Fruit fly (Drosophila melanogaster) whole organism, embryonic: ENCODE measurements around the gene Rgl.

Experiments used
- CG11504 ChIP-seq: fragments of 200-800 bp; sonication (Bioruptor generic); optimal IDR thresholded peaks from 3 replicates; lab custom pipeline; 2019; ENCODE audit warnings: missing biosample characterization, mild to moderate bottlenecking, missing genetic modification characterization, moderate library complexity
- CG11560 ChIP-seq: fragments of 200-800 bp; sonication (Bioruptor generic); IDR thresholded peaks from 3 replicates; pipeline ENCODE4 v1.3.6; 2022; ENCODE audit warnings: missing biosample characterization, missing genetic modification characterization
- CG12391 ChIP-seq: fragments of 200-800 bp; sonication (Bioruptor generic); optimal IDR thresholded peaks from 3 replicates; lab custom pipeline; 2018; ENCODE audit warnings: missing biosample characterization, mild to moderate bottlenecking, missing genetic modification characterization, moderate library complexity
- CG14860 ChIP-seq: fragments of 200-800 bp; sonication (Bioruptor generic); IDR thresholded peaks from 3 replicates; pipeline ENCODE4 v1.3.6; 2022; ENCODE audit warnings: missing biosample characterization, missing genetic modification characterization; ENCODE audit not compliant: partially characterized antibody
- CG15601 ChIP-seq: fragments of 200-800 bp; sonication (Bioruptor generic); optimal IDR thresholded peaks from 3 replicates; lab custom pipeline; 2019; ENCODE audit warnings: missing biosample characterization, mild to moderate bottlenecking, missing genetic modification characterization, moderate library complexity
- CG17361 ChIP-seq: fragments of 200-800 bp; sonication (Bioruptor generic); IDR thresholded peaks from 3 replicates; pipeline ENCODE4 v1.3.6; 2022; ENCODE audit warnings: missing biosample characterization, missing genetic modification characterization
- CG17829 ChIP-seq: fragments of 200-800 bp; optimal IDR thresholded peaks from 2 replicates; lab custom pipeline; 2019; ENCODE audit warnings: missing biosample characterization, mild to moderate bottlenecking, missing genetic modification characterization, moderate library complexity
- CG2199 ChIP-seq: fragments of 200-800 bp; sonication (Bioruptor generic); IDR thresholded peaks from 3 replicates; pipeline ENCODE4 v1.3.6; 2022; ENCODE audit warnings: missing biosample characterization, missing genetic modification characterization
- CG2712 ChIP-seq: fragments of 200-800 bp; optimal IDR thresholded peaks from 3 replicates; lab custom pipeline; 2019; ENCODE audit warnings: missing biosample characterization, mild to moderate bottlenecking, missing genetic modification characterization, moderate library complexity
- CG30431 ChIP-seq: fragments of 200-800 bp; sonication (Bioruptor generic); optimal IDR thresholded peaks from 2 replicates; lab custom pipeline; 2017; ENCODE audit warnings: missing biosample characterization, missing genetic modification characterization
- CG3838 ChIP-seq: fragments of 200-800 bp; sonication (Bioruptor generic); optimal IDR thresholded peaks from 3 replicates; lab custom pipeline; 2016; ENCODE audit warnings: missing biosample characterization, missing genetic modification characterization
- CG5245 ChIP-seq: fragments of 200-800 bp; sonication (Bioruptor generic); optimal IDR thresholded peaks from 3 replicates; lab custom pipeline; 2016; ENCODE audit warnings: missing biosample characterization, missing genetic modification characterization
- CG6813 ChIP-seq: fragments of 200-800 bp; sonication (Bioruptor generic); optimal IDR thresholded peaks from 2 replicates; lab custom pipeline; 2017; ENCODE audit warnings: missing biosample characterization, missing genetic modification characterization, mild to moderate bottlenecking, moderate library complexity, missing genetic modification reagents
- CG9215 ChIP-seq: fragments of 200-800 bp; sonication (Bioruptor generic); IDR thresholded peaks from 2 replicates; pipeline ENCODE4 v1.3.6; 2022; ENCODE audit warnings: missing biosample characterization, missing genetic modification characterization
- CG9437 ChIP-seq: fragments of 200-800 bp; sonication (Bioruptor generic); optimal IDR thresholded peaks from 2 replicates; lab custom pipeline; 2018; ENCODE audit warnings: missing biosample characterization, mild to moderate bottlenecking, missing genetic modification characterization
- CoRest ChIP-seq: fragments of 200-800 bp; sonication (Bioruptor generic); optimal IDR thresholded peaks from 3 replicates; lab custom pipeline; 2018; ENCODE audit warnings: missing biosample characterization, mild to moderate bottlenecking, missing genetic modification characterization, moderate library complexity
- D19A ChIP-seq: fragments of 200-800 bp; optimal IDR thresholded peaks from 3 replicates; lab custom pipeline; 2019; ENCODE audit warnings: missing biosample characterization, mild to moderate bottlenecking, missing genetic modification characterization, moderate library complexity
- Fer3 ChIP-seq: fragments of 200-800 bp; sonication (Bioruptor generic); optimal IDR thresholded peaks from 2 replicates; lab custom pipeline; 2018; ENCODE audit warnings: missing biosample characterization, mild to moderate bottlenecking, missing genetic modification characterization, moderate library complexity
- HLH54F ChIP-seq: fragments of 200-800 bp; sonication (Bioruptor generic); optimal IDR thresholded peaks from 3 replicates; lab custom pipeline; 2016; ENCODE audit warnings: missing biosample characterization, missing genetic modification characterization
- Hsf ChIP-seq: fragments of 200-800 bp; sonication (Bioruptor generic); optimal IDR thresholded peaks from 3 replicates; lab custom pipeline; 2016; ENCODE audit warnings: missing biosample characterization, missing genetic modification characterization
- Med ChIP-seq: fragments of 200-800 bp; sonication (Bioruptor generic); peaks from one replicate; lab custom pipeline; 2016; ENCODE audit warnings: missing biosample characterization, missing genetic modification characterization, mild to moderate bottlenecking, inconsistent platforms, moderate library complexity
- Nf-YA ChIP-seq: fragments of 200-800 bp; sonication (Bioruptor generic); IDR thresholded peaks from 2 replicates; pipeline ENCODE4 v1.3.6; 2022; ENCODE audit warnings: missing biosample characterization, missing genetic modification characterization
- Nf-YC ChIP-seq: fragments of 200-800 bp; optimal IDR thresholded peaks from 3 replicates; lab custom pipeline; 2019; ENCODE audit warnings: missing biosample characterization, mild to moderate bottlenecking, missing genetic modification characterization, moderate library complexity
- NfI ChIP-seq: fragments of 200-800 bp; sonication (Bioruptor generic); optimal IDR thresholded peaks from 3 replicates; lab custom pipeline; 2018; ENCODE audit warnings: missing biosample characterization, mild to moderate bottlenecking, missing genetic modification characterization, moderate library complexity
- PHDP ChIP-seq: fragments of 200-800 bp; sonication (Bioruptor generic); optimal IDR thresholded peaks from 3 replicates; lab custom pipeline; 2018; ENCODE audit warnings: missing biosample characterization, mild to moderate bottlenecking, missing genetic modification characterization, moderate library complexity
- Sox102F ChIP-seq: fragments of 200-800 bp; sonication (Bioruptor generic); optimal IDR thresholded peaks from 2 replicates; lab custom pipeline; 2018; ENCODE audit warnings: missing biosample characterization, mild to moderate bottlenecking, missing genetic modification characterization, moderate library complexity
- Sry-β ChIP-seq: fragments of 200-800 bp; sonication (Bioruptor generic); optimal IDR thresholded peaks from 2 replicates; lab custom pipeline; 2018; ENCODE audit warnings: missing biosample characterization, mild to moderate bottlenecking, missing genetic modification characterization, moderate library complexity
- Sry-δ ChIP-seq: fragments of 200-800 bp; sonication (Bioruptor generic); optimal IDR thresholded peaks from 2 replicates; lab custom pipeline; 2016; ENCODE audit warnings: missing biosample characterization, missing genetic modification characterization
- az2 ChIP-seq: fragments of 200-800 bp; sonication (Bioruptor generic); optimal IDR thresholded peaks from 3 replicates; lab custom pipeline; 2016; ENCODE audit warnings: missing biosample characterization, missing genetic modification characterization
- bab2 ChIP-seq: fragments of 200-800 bp; sonication (Bioruptor generic); optimal IDR thresholded peaks from 2 replicates; lab custom pipeline; 2016; ENCODE audit warnings: missing biosample characterization, missing genetic modification characterization
- bbx ChIP-seq: fragments of 200-800 bp; sonication (Bioruptor generic); IDR thresholded peaks from 2 replicates; pipeline ENCODE4 v1.3.6; 2022; ENCODE audit warnings: missing biosample characterization, missing genetic modification characterization; ENCODE audit not compliant: partially characterized antibody
- btn ChIP-seq: fragments of 200-800 bp; sonication (Bioruptor generic); optimal IDR thresholded peaks from 2 replicates; lab custom pipeline; 2016; ENCODE audit warnings: missing biosample characterization, missing genetic modification characterization
- caup ChIP-seq: fragments of 200-800 bp; sonication (Bioruptor generic); optimal IDR thresholded peaks from 3 replicates; lab custom pipeline; 2017; ENCODE audit warnings: missing biosample characterization, mild to moderate bottlenecking, missing genetic modification characterization, moderate library complexity; ENCODE audit not compliant: severe bottlenecking
- dpn ChIP-seq, 2 experiments: fragments of 200-800 bp; sonication (Bioruptor generic); optimal IDR thresholded peaks; 3 replicates each; lab custom pipeline; 2016; ENCODE audit warnings: missing biosample characterization in 2 of 2, missing genetic modification characterization in 2 of 2
- exex ChIP-seq: fragments of 200-800 bp; sonication (Bioruptor generic); optimal IDR thresholded peaks from 4 replicates; lab custom pipeline; 2018; ENCODE audit warnings: missing biosample characterization, mild to moderate bottlenecking, missing genetic modification characterization, moderate library complexity
- fd3F ChIP-seq: fragments of 200-800 bp; sonication (Bioruptor generic); optimal IDR thresholded peaks from 2 replicates; lab custom pipeline; 2018; ENCODE audit warnings: missing biosample characterization, mild to moderate bottlenecking, missing genetic modification characterization, moderate library complexity
- gem ChIP-seq: fragments of 200-800 bp; sonication (Bioruptor generic); optimal IDR thresholded peaks from 2 replicates; lab custom pipeline; 2019; ENCODE audit warnings: missing biosample characterization, mild to moderate bottlenecking, missing genetic modification characterization, moderate library complexity
- ken ChIP-seq: fragments of 200-800 bp; sonication (Bioruptor generic); IDR thresholded peaks from 3 replicates; pipeline ENCODE4 v1.3.6; 2022; ENCODE audit warnings: missing biosample characterization, missing genetic modification characterization
- prd ChIP-seq, 3 experiments: fragments of >200 bp in 2 of 3; fragments of 200-800 bp in 1 of 3; sonication (Bioruptor generic) in 1 of 3; optimal IDR thresholded peaks in 2 of 3; IDR thresholded peaks in 1 of 3; 2 replicates in 2 of 3; 3 replicates in 1 of 3; pipeline versions ENCODE4 v1.3.6 to Lab custom; 2017 to 2022; ENCODE audit warnings: missing biosample characterization in 1 of 3, missing genetic modification characterization in 1 of 3
- seq ChIP-seq: fragments of 200-800 bp; sonication (Bioruptor generic); IDR thresholded peaks from 2 replicates; pipeline ENCODE4 v1.3.6; 2022; ENCODE audit warnings: missing biosample characterization, missing genetic modification characterization
- slbo ChIP-seq: fragments of 200-800 bp; sonication (Bioruptor generic); IDR thresholded peaks from 2 replicates; pipeline ENCODE4 v1.3.6; 2022; ENCODE audit warnings: missing biosample characterization, missing genetic modification characterization
- sug ChIP-seq: fragments of 200-800 bp; optimal IDR thresholded peaks from 2 replicates; lab custom pipeline; 2019; ENCODE audit warnings: missing biosample characterization, mild to moderate bottlenecking, missing genetic modification characterization, moderate library complexity
- tap ChIP-seq: fragments of 200-800 bp; optimal IDR thresholded peaks from 3 replicates; lab custom pipeline; 2019; ENCODE audit warnings: missing biosample characterization, mild to moderate bottlenecking, missing genetic modification characterization, moderate library complexity
- vvl ChIP-seq: fragments of 200-800 bp; sonication (Bioruptor generic); IDR thresholded peaks from 2 replicates; pipeline ENCODE4 v1.3.6; 2022; ENCODE audit warnings: missing biosample characterization, missing genetic modification characterization

Rgl gene

dm6 chr3L:13903186-13904020 lies 21.7 kb downstream of the Rgl start, which contains the start of gene dysc (continued):
- no peak for TF ChIP-seq prd (optimal IDR thresholded peaks at IDR 0.05; lab: Kevin White, UChicago)
- TF ChIP-seq prd (GFP tag; IDR thresholded peaks at IDR 0.05; lab: Robert Waterston, UW), result no peak
- peak; percentile 4 for TF ChIP-seq CG6813
- no peak for TF ChIP-seq HLH54F (GFP tag; lab: Kevin White, UChicago)
- TF ChIP-seq CG2712 (tag; lab: Kevin White, UChicago), result peak; percentile 37
- TF ChIP-seq az2, result no peak
- TF ChIP-seq slbo (GFP tag; lab: Robert Waterston, UW), result peak; percentile 44; the same call in 1 of the 2 replicates
- no peak for TF ChIP-seq Sry-δ
- TF ChIP-seq CG11560 (tag; lab: Robert Waterston, UW), result no peak
- no peak for TF ChIP-seq dpn (GFP tag; optimal IDR thresholded peaks at IDR 0.05; lab: Kevin White, UChicago)
- peak; percentile 27 for TF ChIP-seq D19A (tag; lab: Kevin White, UChicago)
- peak; percentile 69 for TF ChIP-seq gem (tag; lab: Kevin White, UChicago)
- peak; percentile 39; the same call in 1 of the 3 replicates for TF ChIP-seq CG17361
- TF ChIP-seq CG30431 (GFP tag; lab: Kevin White, UChicago), result no peak
- TF ChIP-seq tap (tag; lab: Kevin White, UChicago), result peak; percentile 9
- peak; percentile 40 for TF ChIP-seq caup (GFP tag; lab: Kevin White, UChicago)
- TF ChIP-seq Fer3 (tag; lab: Kevin White, UChicago), result peak; percentile 11
- TF ChIP-seq Nf-YA (GFP tag; lab: Robert Waterston, UW), result no peak
- no peak for TF ChIP-seq vvl
- TF ChIP-seq Sox102F, result peak; percentile 44
- TF ChIP-seq Sry-β (GFP tag; lab: Kevin White, UChicago), result no peak
- peak; percentile 8 for TF ChIP-seq CG17829
- no peak for TF ChIP-seq CG14860 (GFP tag; lab: Robert Waterston, UW)
- peak; percentile 52 for TF ChIP-seq sug (tag; lab: Kevin White, UChicago)
- TF ChIP-seq PHDP, result peak; percentile 65
- peak; percentile 54 for TF ChIP-seq Med (GFP tag; lab: Kevin White, UChicago)
- TF ChIP-seq Nf-YC (tag; lab: Kevin White, UChicago), result peak; percentile 37
- no peak for TF ChIP-seq CG9215 (GFP tag; lab: Robert Waterston, UW)
- TF ChIP-seq Hsf (GFP tag; lab: Kevin White, UChicago), result no peak
- TF ChIP-seq btn, result no peak
- no peak for TF ChIP-seq exex (tag; lab: Kevin White, UChicago)
- TF ChIP-seq CG5245, result no peak
- TF ChIP-seq CG12391 (tag; lab: Kevin White, UChicago), result peak; percentile 46
- peak; percentile 88 for TF ChIP-seq CG9437 (GFP tag; lab: Kevin White, UChicago)
- peak; percentile 14 for TF ChIP-seq fd3F (GFP tag; lab: Kevin White, UChicago)
- no peak for TF ChIP-seq CG3838 (GFP tag; lab: Kevin White, UChicago)
- TF ChIP-seq bab2 (GFP tag; lab: Kevin White, UChicago), result no peak
- peak; percentile 10 for TF ChIP-seq NfI (GFP tag; lab: Kevin White, UChicago)
- peak; percentile 56 for TF ChIP-seq CoRest (tag; lab: Kevin White, UChicago)
- TF ChIP-seq, all 482 proteins: peak for 85

- TF ChIP-seq CG2199 (GFP tag; lab: Robert Waterston, UW) (peak; percentile 68; the same call in 1 of the 3 replicates), CG15601 (peak; percentile 98), CG11504 (peak; percentile 38), bbx (GFP tag; lab: Robert Waterston, UW) (no peak), Med (GFP tag; lab: Kevin White, UChicago) (peak; percentile 62), seq (GFP tag; lab: Robert Waterston, UW) (no peak), ken (no peak)
Observed at dm6 chr3L:13900635-13901034, 24.5 kb downstream of the Rgl start.
